Worm (Caenorhabditis elegans): ENCODE results near the gene C01G10.17.

The C01G10.17 gene

ce11 chrV:15074907-15075306 is 15.7 kb upstream of the C01G10.17 start:
- TF ChIP-seq T22C8.4 (GFP tag; IDR thresholded peaks at IDR 0.05) = no peak

- no peak for TF ChIP-seq klf-2 (GFP tag; conservative IDR thresholded peaks at IDR 0.05)
- TF ChIP-seq ztf-23 (GFP tag; IDR thresholded peaks at IDR 0.05) = no peak
- no peak for TF ChIP-seq ref-1 (GFP tag; conservative IDR thresholded peaks at IDR 0.05)
- no peak for TF ChIP-seq ztf-29 (GFP tag; IDR thresholded peaks at IDR 0.05)
- TF ChIP-seq tab-1 (GFP tag; IDR thresholded peaks at IDR 0.05) = no peak
- no peak for TF ChIP-seq med-1 (GFP tag; optimal IDR thresholded peaks at IDR 0.05; ENCODE audit: insufficient read depth)
- TF ChIP-seq cog-1 (tag; optimal IDR thresholded peaks at IDR 0.05) = no peak
- TF ChIP-seq T22C8.4 (GFP tag; IDR thresholded peaks at IDR 0.05) = no peak
- no peak for TF ChIP-seq flt-1 (GFP tag; IDR thresholded peaks at IDR 0.05)
These were observed 12.0 kb upstream of the C01G10.17 start for ce11 chrV:15078560-15078959.

- TF ChIP-seq ztf-29 (GFP tag; IDR thresholded peaks at IDR 0.05) = no peak
- 0 out of 2 replicates have a peak, but pooled peaks have one; percentile 10 for TF ChIP-seq flt-1 (GFP tag; IDR thresholded peaks at IDR 0.05)
These were observed 8.3 kb upstream of the C01G10.17 start, which contains the start of the genes C01G10.10 and C01G10.9 for ce11 chrV:15082291-15082690. Gene C01G10.10, minus strand, starts transcription at chrV:15082441. Gene C01G10.9, plus strand, starts transcription at chrV:15082530.

ce11 chrV:15083659-15084058 is 6.9 kb upstream of the C01G10.17 start:
- TF ChIP-seq ref-1 (GFP tag; conservative IDR thresholded peaks at IDR 0.05) = no peak
- TF ChIP-seq klf-2 (GFP tag; conservative IDR thresholded peaks at IDR 0.05) = no peak
- TF ChIP-seq tab-1 (GFP tag; IDR thresholded peaks at IDR 0.05) = no peak
- TF ChIP-seq cog-1 (tag; optimal IDR thresholded peaks at IDR 0.05) = no peak
- no peak for TF ChIP-seq med-1 (GFP tag; optimal IDR thresholded peaks at IDR 0.05; ENCODE audit: insufficient read depth)
- no peak for TF ChIP-seq ztf-29 (GFP tag; IDR thresholded peaks at IDR 0.05)
- TF ChIP-seq T22C8.4 (GFP tag; IDR thresholded peaks at IDR 0.05) = no peak
- TF ChIP-seq ztf-23 (GFP tag; IDR thresholded peaks at IDR 0.05) = no peak
- TF ChIP-seq flt-1 (GFP tag; IDR thresholded peaks at IDR 0.05) = no peak

ce11 chrV:15085335-15085800 is 5.2 kb upstream of the C01G10.17 start, which contains the start of the genes ahsa-1 and C01G10.7:
Gene ahsa-1, minus strand, starts transcription at chrV:15085385.
Gene C01G10.7, plus strand, starts transcription at chrV:15085747.
- no peak for TF ChIP-seq tab-1 (GFP tag; IDR thresholded peaks at IDR 0.05)
- peak; percentile 77 for TF ChIP-seq flt-1 (GFP tag; IDR thresholded peaks at IDR 0.05)
- no peak for TF ChIP-seq T22C8.4 (GFP tag; IDR thresholded peaks at IDR 0.05)
- no peak for TF ChIP-seq klf-2 (GFP tag; conservative IDR thresholded peaks at IDR 0.05)
- TF ChIP-seq ztf-23 (GFP tag; IDR thresholded peaks at IDR 0.05) = peak; percentile 89
- no peak for TF ChIP-seq ztf-29 (GFP tag; IDR thresholded peaks at IDR 0.05)
- peak; percentile 83 for TF ChIP-seq cog-1 (tag; optimal IDR thresholded peaks at IDR 0.05)
- TF ChIP-seq ref-1 (GFP tag; conservative IDR thresholded peaks at IDR 0.05) = no peak
- no peak for TF ChIP-seq med-1 (GFP tag; optimal IDR thresholded peaks at IDR 0.05; ENCODE audit: insufficient read depth)

ce11 chrV:15087207-15087706 is 3.3 kb upstream of the C01G10.17 start, which contains the start of the genes C01G10.15 and C01G10.6:
Gene C01G10.15, minus strand, starts transcription at chrV:15087307.
Gene C01G10.6, plus strand, starts transcription at chrV:15087656.
- TF ChIP-seq cog-1 (tag; optimal IDR thresholded peaks at IDR 0.05) (no peak), ref-1 (GFP tag; conservative IDR thresholded peaks at IDR 0.05) (no peak), T22C8.4 (GFP tag; IDR thresholded peaks at IDR 0.05) (no peak), flt-1 (GFP tag; IDR thresholded peaks at IDR 0.05) (no peak), tab-1 (GFP tag; IDR thresholded peaks at IDR 0.05) (no peak), klf-2 (GFP tag; conservative IDR thresholded peaks at IDR 0.05) (no peak), ztf-29 (GFP tag; IDR thresholded peaks at IDR 0.05) (no peak), med-1 (GFP tag; optimal IDR thresholded peaks at IDR 0.05; ENCODE audit: insufficient read depth) (no peak), ztf-23 (GFP tag; IDR thresholded peaks at IDR 0.05) (no peak)

ce11 chrV:15088613-15089012 is 1.9 kb upstream of the C01G10.17 start, which contains the start of gene C01G10.18:
Gene C01G10.18, minus strand, starts transcription at chrV:15088713.
- TF ChIP-seq flt-1 (GFP tag; IDR thresholded peaks at IDR 0.05) = no peak
- TF ChIP-seq cog-1 (tag; optimal IDR thresholded peaks at IDR 0.05) = no peak
- no peak for TF ChIP-seq ztf-23 (GFP tag; IDR thresholded peaks at IDR 0.05)
- TF ChIP-seq ref-1 (GFP tag; conservative IDR thresholded peaks at IDR 0.05) = no peak
- no peak for TF ChIP-seq med-1 (GFP tag; optimal IDR thresholded peaks at IDR 0.05; ENCODE audit: insufficient read depth)
- TF ChIP-seq tab-1 (GFP tag; IDR thresholded peaks at IDR 0.05) = no peak
- no peak for TF ChIP-seq klf-2 (GFP tag; conservative IDR thresholded peaks at IDR 0.05)
- TF ChIP-seq ztf-29 (GFP tag; IDR thresholded peaks at IDR 0.05) = no peak
- no peak for TF ChIP-seq T22C8.4 (GFP tag; IDR thresholded peaks at IDR 0.05)

- TF ChIP-seq med-1 (GFP tag; optimal IDR thresholded peaks at IDR 0.05; ENCODE audit: insufficient read depth) (no peak), ztf-29 (GFP tag; IDR thresholded peaks at IDR 0.05) (no peak), ref-1 (GFP tag; conservative IDR thresholded peaks at IDR 0.05) (no peak), tab-1 (GFP tag; IDR thresholded peaks at IDR 0.05) (no peak), T22C8.4 (GFP tag; IDR thresholded peaks at IDR 0.05) (no peak), ztf-23 (GFP tag; IDR thresholded peaks at IDR 0.05) (no peak), klf-2 (GFP tag; conservative IDR thresholded peaks at IDR 0.05) (no peak), flt-1 (GFP tag; IDR thresholded peaks at IDR 0.05) (no peak), cog-1 (tag; optimal IDR thresholded peaks at IDR 0.05) (no peak)
These were observed 1.1 kb upstream of the C01G10.17 start, which contains the start of the genes C01G10.5 and C01G10.4 for ce11 chrV:15089438-15089837. Gene C01G10.5, minus strand, starts transcription at chrV:15089538. Gene C01G10.4, plus strand, starts transcription at chrV:15089740.

- TF ChIP-seq ref-1 (GFP tag; conservative IDR thresholded peaks at IDR 0.05) = no peak
- TF ChIP-seq T22C8.4 (GFP tag; IDR thresholded peaks at IDR 0.05) = no peak
- TF ChIP-seq med-1 (GFP tag; optimal IDR thresholded peaks at IDR 0.05; ENCODE audit: insufficient read depth) = no peak
- no peak for TF ChIP-seq flt-1 (GFP tag; IDR thresholded peaks at IDR 0.05)
- TF ChIP-seq klf-2 (GFP tag; conservative IDR thresholded peaks at IDR 0.05) = no peak
- no peak for TF ChIP-seq ztf-29 (GFP tag; IDR thresholded peaks at IDR 0.05)
- TF ChIP-seq tab-1 (GFP tag; IDR thresholded peaks at IDR 0.05) = no peak
- no peak for TF ChIP-seq ztf-23 (GFP tag; IDR thresholded peaks at IDR 0.05)
- no peak for TF ChIP-seq cog-1 (tag; optimal IDR thresholded peaks at IDR 0.05)
These were observed 2.1 kb downstream of the C01G10.17 start, which contains the start of gene txt-12 for ce11 chrV:15092666-15093065. Gene txt-12, plus strand, starts transcription at chrV:15092966.

- TF ChIP-seq med-1 (GFP tag; optimal IDR thresholded peaks at IDR 0.05; ENCODE audit: insufficient read depth) = no peak
- TF ChIP-seq T22C8.4 (GFP tag; IDR thresholded peaks at IDR 0.05) = no peak
- no peak for TF ChIP-seq klf-2 (GFP tag; conservative IDR thresholded peaks at IDR 0.05)
- no peak for TF ChIP-seq cog-1 (tag; optimal IDR thresholded peaks at IDR 0.05)
- TF ChIP-seq ztf-29 (GFP tag; IDR thresholded peaks at IDR 0.05) = no peak
- TF ChIP-seq ref-1 (GFP tag; conservative IDR thresholded peaks at IDR 0.05) = no peak
- no peak for TF ChIP-seq tab-1 (GFP tag; IDR thresholded peaks at IDR 0.05)
- TF ChIP-seq ztf-23 (GFP tag; IDR thresholded peaks at IDR 0.05) = no peak
- TF ChIP-seq flt-1 (GFP tag; IDR thresholded peaks at IDR 0.05) = no peak
These were observed 4.2 kb downstream of the C01G10.17 start, which contains the start of gene srx-78 for ce11 chrV:15094749-15095148. Gene srx-78, plus strand, starts transcription at chrV:15095049.
